Fruit fly (Drosophila melanogaster) whole organism: ENCODE data around the gene ncd.

Source experiments
- Dll ChIP-seq: fragments of >200 bp; optimal IDR thresholded peaks from 2 replicates; lab custom pipeline; 2017
- psq ChIP-seq: fragments of >200 bp; optimal IDR thresholded peaks from 2 replicates; lab custom pipeline; 2017

DNA sequence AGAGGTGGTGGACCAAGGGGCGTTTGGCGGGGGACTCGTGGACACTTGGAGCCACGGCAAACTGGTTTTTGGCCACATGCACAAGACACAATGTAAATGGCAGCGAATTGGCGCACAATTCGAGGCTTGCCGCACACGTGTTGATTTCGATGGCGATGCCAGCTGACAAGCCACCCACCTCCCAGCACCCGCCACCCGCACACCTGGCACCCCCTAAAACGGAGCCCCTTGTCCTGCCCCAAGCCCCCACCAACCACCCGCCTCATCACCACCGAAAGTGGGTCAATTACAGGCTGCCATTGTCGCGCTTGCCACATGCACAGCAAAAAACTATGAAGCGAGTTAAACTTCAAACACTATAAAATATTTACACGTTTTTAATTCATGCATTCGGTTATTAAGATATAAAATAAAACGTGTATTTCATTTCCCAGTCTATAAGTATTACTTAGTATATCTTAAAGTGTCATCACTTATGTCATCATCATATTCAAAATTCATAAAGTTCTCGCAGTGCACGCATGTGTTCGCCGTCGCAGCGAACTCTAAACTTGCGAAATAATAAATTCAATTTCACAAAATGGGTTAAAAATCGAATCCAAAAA lies 48.7 kb downstream of the ncd start:
- TF ChIP-seq psq (lab: Kevin White, UChicago) (no peak), Dll (no peak)
